Fruit fly (Drosophila melanogaster) ovary, adult (tissue): Measurements from ENCODE around the gene Ocho.

Experiments
- CG17801 ChIP-seq: fragments of 200-800 bp; optimal IDR thresholded peaks from 2 replicates; lab custom pipeline; 2019; ENCODE audit warnings: missing biosample characterization, mild to moderate bottlenecking, missing genetic modification characterization, moderate library complexity; ENCODE audit not compliant: partially characterized antibody

Gene Ocho

DNA sequence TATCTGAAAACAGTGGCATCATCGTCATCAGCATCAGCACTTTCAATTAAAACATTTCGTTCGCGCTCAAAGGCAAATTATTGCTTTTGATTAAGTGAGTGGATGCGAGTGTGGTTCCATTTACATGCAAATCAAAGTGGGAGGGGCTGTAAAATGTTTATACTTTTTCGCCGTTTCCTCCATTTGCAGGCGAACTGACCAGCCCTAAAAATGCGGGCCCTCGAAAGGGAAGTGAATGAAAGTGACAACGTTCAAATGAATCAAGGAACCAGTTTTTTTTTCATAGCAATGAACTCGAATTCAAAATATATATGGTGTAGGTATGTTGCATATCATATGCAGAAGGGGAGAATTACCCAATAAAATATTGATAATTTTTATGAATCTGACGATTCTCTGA, 36.0 kb downstream of the Ocho start:
- no peak for TF ChIP-seq CG17801 (GFP tag; lab: Kevin White, UChicago)

DNA sequence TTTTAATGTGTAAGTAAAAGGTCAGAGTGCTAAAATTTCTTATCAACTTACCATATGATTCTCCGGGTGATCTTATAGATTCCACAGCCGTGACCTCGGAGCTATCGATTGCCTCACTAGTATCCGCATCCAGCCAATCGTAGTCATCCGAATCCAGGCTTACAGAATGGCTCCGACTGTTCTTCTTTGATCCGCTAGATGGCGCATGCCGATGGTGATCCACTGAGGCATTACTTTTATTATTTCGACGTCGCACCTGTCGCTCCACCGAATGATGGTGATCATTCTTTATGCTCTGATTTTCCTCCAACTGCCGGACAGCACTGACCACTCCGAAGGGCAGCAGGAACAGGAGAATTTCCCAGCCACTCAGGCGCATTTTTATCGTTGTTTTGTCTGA, 36.5 kb downstream of the Ocho start:
- no peak for TF ChIP-seq CG17801 (GFP tag; lab: Kevin White, UChicago)

DNA sequence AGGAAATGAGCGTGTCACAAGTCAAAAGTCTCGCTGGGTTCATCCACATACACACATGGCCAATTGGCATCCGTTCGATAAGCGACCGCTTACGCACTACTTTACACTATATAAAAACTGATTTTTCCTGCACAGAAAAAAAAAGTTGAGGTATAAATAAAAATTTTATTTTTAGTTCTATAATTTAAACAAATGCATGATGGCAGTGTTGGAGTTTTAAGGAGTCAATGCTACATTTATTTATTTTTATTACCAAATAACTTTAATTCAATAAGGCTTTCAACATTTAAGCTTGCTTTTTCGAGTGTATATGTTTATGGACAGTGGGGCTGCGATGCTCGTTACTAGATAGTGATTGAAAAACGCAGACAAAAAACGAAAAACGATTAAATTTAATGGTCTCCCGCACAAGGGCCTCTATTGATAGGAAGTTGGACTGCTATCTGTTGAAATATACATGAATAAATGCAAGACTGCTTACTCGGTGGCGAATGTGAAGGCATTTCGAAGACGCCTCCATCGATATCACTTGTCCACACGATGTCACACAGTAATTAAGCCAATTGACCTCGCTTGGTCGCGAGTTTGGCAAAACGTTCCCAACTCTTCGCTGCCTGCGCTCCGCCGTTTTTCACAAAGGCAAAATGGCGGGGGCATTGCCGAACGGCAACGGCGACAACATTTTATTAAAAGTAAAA, 37.1 kb downstream of the Ocho start:
- no peak for TF ChIP-seq CG17801 (GFP tag; lab: Kevin White, UChicago)

DNA sequence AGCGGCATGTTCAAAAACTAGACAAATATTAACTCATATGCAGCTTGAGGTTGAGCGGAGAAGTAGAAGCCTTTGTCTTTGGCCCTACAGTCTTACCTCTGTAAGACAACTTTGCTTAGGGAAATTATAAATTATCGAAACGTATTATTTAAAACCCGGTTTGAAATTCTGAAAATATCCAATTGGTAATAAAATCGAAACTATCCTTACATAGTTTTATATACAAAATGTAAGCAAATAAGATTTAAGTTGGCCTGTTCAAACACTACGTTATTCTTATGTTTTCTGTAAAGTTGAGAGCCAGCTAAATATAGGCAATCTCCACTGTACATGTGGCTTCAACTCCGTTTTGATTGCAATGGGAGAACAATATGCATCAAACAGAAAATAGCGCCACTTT, 38.6 kb downstream of the Ocho start:
- no peak for TF ChIP-seq CG17801 (GFP tag; lab: Kevin White, UChicago)

DNA sequence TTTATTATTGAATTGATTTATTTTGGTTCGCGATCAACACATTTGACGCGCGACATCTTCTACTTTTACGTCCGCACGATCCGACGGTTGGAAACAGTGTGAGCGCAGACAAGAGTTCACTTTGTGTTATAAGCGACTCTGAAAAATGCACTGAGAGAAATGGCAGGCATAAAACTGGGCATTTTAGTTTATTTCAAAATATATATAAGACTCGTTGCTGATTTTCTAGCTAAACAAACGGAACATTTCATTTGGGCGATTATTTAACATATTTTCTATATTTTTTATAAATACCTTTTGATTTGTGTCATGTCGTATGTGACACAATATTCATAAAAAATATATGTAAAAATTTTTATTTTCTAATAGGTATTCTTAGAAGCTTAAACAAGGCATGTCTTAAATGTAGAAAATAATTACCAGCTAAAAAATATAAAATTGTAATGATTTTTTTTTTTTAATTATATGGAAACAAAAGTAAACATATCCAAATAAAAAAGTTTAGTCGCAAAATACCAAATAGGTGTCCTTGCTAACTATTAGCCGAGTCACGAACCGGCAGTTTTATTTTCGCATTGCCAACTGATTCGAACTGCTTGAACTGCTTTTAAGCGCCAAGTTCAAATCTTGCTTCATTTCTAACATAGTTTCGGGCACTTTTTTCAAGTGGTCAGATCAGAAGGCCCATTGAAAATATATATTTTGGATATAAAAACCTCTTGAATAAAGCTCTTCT, 39.5 kb downstream of the Ocho start, which contains the start of gene Reck:
Reck (minus strand) TSS at position 106 of the 736 bp plus-strand sequence.
- TF ChIP-seq CG17801 (GFP tag; lab: Kevin White, UChicago), result no peak

DNA sequence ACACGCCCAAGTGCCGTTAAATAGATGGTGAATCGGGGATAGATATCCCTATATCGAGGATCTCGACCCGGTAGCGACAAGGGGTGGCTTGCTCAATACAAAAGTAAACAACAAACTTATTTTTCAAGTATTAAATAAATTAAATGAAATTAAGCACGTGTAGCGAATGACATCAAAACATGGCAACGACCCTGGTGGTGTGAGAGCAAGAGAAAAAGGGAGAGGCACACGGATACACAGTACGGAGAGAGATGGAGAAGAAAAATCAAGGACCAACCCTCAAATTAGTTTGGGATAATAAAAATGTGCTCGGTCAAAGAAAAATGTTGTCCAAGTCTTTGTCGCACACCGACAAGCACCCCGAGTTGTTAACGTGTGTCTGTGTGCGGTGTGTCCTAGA, 46.4 kb downstream of the Ocho start:
- no peak for TF ChIP-seq CG17801 (GFP tag; lab: Kevin White, UChicago)

DNA sequence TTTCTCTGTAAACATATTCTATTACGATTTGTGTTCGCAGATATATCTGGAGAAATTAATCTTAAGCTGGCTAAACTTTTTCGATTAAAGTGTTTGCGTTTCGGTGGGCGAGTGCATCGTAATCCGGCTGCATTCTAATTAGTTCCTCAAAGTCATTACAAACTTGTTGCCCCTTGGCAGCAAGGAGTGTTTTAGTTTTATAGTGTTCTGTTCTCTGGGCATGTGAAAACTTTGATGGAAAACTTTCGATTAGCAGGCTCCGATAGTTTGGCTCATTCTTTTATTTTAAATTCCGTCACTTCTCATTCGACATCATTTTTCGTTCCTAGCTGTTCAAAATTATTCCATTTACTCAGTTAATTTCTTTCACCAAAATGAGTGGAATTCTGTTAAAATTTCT, 48.5 kb downstream of the Ocho start, which contains the start of gene CG32148:
CG32148 (plus strand) TSS at position 301 of the 400 bp plus-strand sequence.
- no peak for TF ChIP-seq CG17801 (GFP tag; lab: Kevin White, UChicago)
